Worm (Caenorhabditis elegans) whole organism, late embryonic: ENCODE measurements around the gene C45G9.4.

Experiments used
- F13H6.1 ChIP-seq: sonication (generic microtip); optimal IDR thresholded peaks from 2 replicates; lab custom pipeline; 2016; ENCODE audit warnings: missing genetic modification characterization, missing compliant biosample characterization
- K02D7.2 ChIP-seq: sonication (generic microtip); optimal IDR thresholded peaks from 2 replicates; lab custom pipeline; 2017; ENCODE audit warnings: mild to moderate bottlenecking, missing genetic modification characterization, missing compliant biosample characterization
- ahr-1 ChIP-seq: sonication (generic microtip); optimal IDR thresholded peaks from 2 replicates; lab custom pipeline; 2016; ENCODE audit warnings: missing genetic modification characterization, missing compliant biosample characterization
- ama-1 ChIP-seq: fragments of 150-350 bp; optimal IDR thresholded peaks from 2 replicates; lab custom pipeline; 2014
- ceh-24 ChIP-seq: sonication (generic microtip); optimal IDR thresholded peaks from 2 replicates; lab custom pipeline; 2016; ENCODE audit warnings: mild to moderate bottlenecking, missing genetic modification characterization, missing compliant biosample characterization
- ceh-45 ChIP-seq: fragments of 200-800 bp; sonication (Bioruptor generic); IDR thresholded peaks from 2 replicates; pipeline ENCODE4 v1.3.6; 2022; ENCODE audit warnings: missing genetic modification reagents, missing genetic modification characterization, missing compliant biosample characterization
- dmd-4 ChIP-seq: sonication (generic microtip); optimal IDR thresholded peaks from 2 replicates; lab custom pipeline; 2016; ENCODE audit warnings: borderline replicate concordance, missing genetic modification characterization, missing compliant biosample characterization
- fkh-10 ChIP-seq: fragments of 150-350 bp; optimal IDR thresholded peaks from 2 replicates; lab custom pipeline; 2014; ENCODE audit warnings: missing biosample characterization, missing genetic modification reagents, missing genetic modification characterization
- gmeb-2 ChIP-seq: sonication (generic microtip); optimal IDR thresholded peaks from 2 replicates; lab custom pipeline; 2016; ENCODE audit warnings: missing genetic modification characterization, inconsistent platforms, missing compliant biosample characterization
- hlh-15 ChIP-seq: sonication (generic microtip); optimal IDR thresholded peaks from 2 replicates; lab custom pipeline; 2016; ENCODE audit warnings: missing genetic modification characterization, missing compliant biosample characterization
- madf-2 ChIP-seq: sonication (generic microtip); optimal IDR thresholded peaks from 2 replicates; lab custom pipeline; 2017; ENCODE audit warnings: missing genetic modification characterization, missing compliant biosample characterization
- npax-4 ChIP-seq: sonication (generic microtip); optimal IDR thresholded peaks from 2 replicates; lab custom pipeline; 2016; ENCODE audit warnings: missing genetic modification characterization, missing compliant biosample characterization
- pax-1 ChIP-seq: fragments of 150-350 bp; optimal IDR thresholded peaks from 2 replicates; lab custom pipeline; 2014; ENCODE audit warnings: missing biosample characterization, missing genetic modification characterization
- pqm-1 ChIP-seq: sonication (generic microtip); optimal IDR thresholded peaks from 2 replicates; lab custom pipeline; 2016; ENCODE audit warnings: missing genetic modification characterization, missing compliant biosample characterization
- rnt-1 ChIP-seq: sonication (generic microtip); optimal IDR thresholded peaks from 2 replicates; lab custom pipeline; 2016; ENCODE audit warnings: missing genetic modification characterization, missing compliant biosample characterization
- ttx-3 ChIP-seq: sonication (generic microtip); optimal IDR thresholded peaks from 2 replicates; lab custom pipeline; 2016; ENCODE audit warnings: missing genetic modification reagents, missing genetic modification characterization, missing compliant biosample characterization
- unc-3 ChIP-seq, 2 experiments: fragments of 200-800 bp in 1 of 2; sonication (Bioruptor generic) in 1 of 2; sonication (generic microtip) in 1 of 2; conservative IDR thresholded peaks in 1 of 2; optimal IDR thresholded peaks in 1 of 2; 2 replicates each; pipeline versions ENCODE4 v1.3.6 to Lab custom; 2016 to 2022; ENCODE audit warnings: missing compliant biosample characterization in 2 of 2, missing genetic modification characterization in 2 of 2, missing genetic modification reagents in 1 of 2
- unc-55 ChIP-seq: sonication (generic microtip); optimal IDR thresholded peaks from 2 replicates; lab custom pipeline; 2017; ENCODE audit warnings: missing biosample characterization, missing genetic modification reagents, missing genetic modification characterization
- ztf-16 ChIP-seq: sonication (generic microtip); optimal IDR thresholded peaks from 2 replicates; lab custom pipeline; 2017; ENCODE audit warnings: missing genetic modification characterization, missing compliant biosample characterization

The C45G9.4 gene

DNA sequence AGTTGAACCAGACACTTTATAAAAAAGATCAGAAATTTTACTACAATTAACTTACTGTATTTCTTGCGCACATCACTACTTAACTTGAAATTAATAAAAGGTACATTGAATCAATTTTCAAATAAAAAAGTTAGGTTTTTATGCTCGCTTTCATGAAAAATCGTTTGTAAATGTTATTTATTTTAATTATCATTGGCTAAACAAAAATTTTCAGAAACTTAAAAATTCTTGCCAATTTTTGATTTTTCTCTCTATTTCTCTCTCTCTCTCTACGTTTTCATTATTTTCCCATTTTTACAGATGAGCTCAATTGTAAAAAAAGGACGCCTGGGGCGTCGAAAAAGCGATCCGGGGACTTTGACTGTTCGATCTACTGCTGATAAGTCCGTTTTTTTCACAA is 46.9 kb downstream of the C45G9.4 start, which contains the start of gene sax-2:
Gene sax-2 (plus strand): TSS at position 301 of the 400 bp plus-strand sequence.
- TF ChIP-seq unc-3 (GFP tag; conservative IDR thresholded peaks at IDR 0.05; lab: Robert Waterston, UW) (no peak), unc-3 (tag; optimal IDR thresholded peaks at IDR 0.05; lab: Kevin White, UChicago) (no peak), gmeb-2 (tag; lab: Kevin White, UChicago) (no peak), pax-1 (tag; lab: Kevin White, UChicago) (no peak)
- TF ChIP-seq, all 69 proteins: peak for 0

DNA sequence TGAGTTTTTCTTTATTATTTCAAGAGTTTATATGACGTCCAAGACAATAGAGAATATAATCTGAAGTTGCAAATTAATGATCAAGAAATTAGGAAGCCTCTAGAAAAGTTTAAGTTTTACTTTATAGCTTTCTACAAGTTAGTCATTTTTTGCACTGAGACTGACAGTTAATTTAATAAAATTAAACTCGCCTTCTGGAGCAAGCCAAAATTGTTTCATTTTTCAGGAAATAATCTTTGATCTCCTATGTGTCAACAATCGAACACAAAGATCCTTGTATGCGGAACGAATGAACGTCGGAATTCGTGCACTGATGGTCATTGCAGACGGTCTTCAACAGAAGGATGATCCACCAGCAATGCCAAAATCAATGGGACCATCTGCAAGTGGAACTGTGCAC is 49.9 kb downstream of the C45G9.4 start:
- TF ChIP-seq ceh-45 (GFP tag; lab: Robert Waterston, UW) (no peak), F13H6.1 (tag; lab: Kevin White, UChicago) (no peak), ahr-1 (tag; lab: Kevin White, UChicago) (no peak)

DNA sequence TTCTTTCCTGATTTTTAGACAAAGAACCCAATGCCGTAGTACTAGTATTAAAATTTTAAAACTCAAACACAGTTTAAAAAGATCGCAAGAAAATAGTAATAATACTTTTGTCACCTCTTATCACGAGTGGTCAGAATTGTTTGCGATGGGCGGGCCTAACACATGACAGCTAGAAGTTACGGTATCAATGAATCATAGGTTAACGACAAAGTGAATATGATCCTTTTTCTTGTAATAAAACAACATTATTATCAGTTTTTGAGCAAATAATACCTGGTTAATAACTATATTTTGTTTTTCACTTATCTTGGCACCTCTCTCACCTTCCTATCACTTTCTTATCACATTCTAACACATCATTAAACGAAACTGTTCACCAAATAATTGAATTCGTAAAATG is 50.5 kb downstream of the C45G9.4 start:
- no peak for TF ChIP-seq ama-1 (lab: Kevin White, UChicago)
- TF ChIP-seq dmd-4, result no peak
- TF ChIP-seq npax-4, result no peak
- no peak for TF ChIP-seq ztf-16 (tag; lab: Kevin White, UChicago)
- no peak for TF ChIP-seq K02D7.2 (tag; lab: Kevin White, UChicago)
- TF ChIP-seq gmeb-2 (tag; lab: Kevin White, UChicago), result no peak
- TF ChIP-seq madf-2 (tag; lab: Kevin White, UChicago), result no peak
- TF ChIP-seq ttx-3, result no peak
- TF ChIP-seq pqm-1 (tag; lab: Kevin White, UChicago), result no peak
- no peak for TF ChIP-seq fkh-10 (GFP tag; lab: Kevin White, UChicago)
- no peak for TF ChIP-seq hlh-15 (tag; lab: Kevin White, UChicago)
- TF ChIP-seq rnt-1 (tag; lab: Kevin White, UChicago), result no peak
- TF ChIP-seq unc-55, result no peak
- TF ChIP-seq ceh-24 (tag; lab: Kevin White, UChicago), result no peak
- TF ChIP-seq, all 69 proteins: peak for 0
